Fruit fly (Drosophila melanogaster): ENCODE data around the gene brk.
A peak's percentile ranks its signal among the peaks of the same experiment; 100 is the strongest.

Gene brk

dm6 chrX:7333298-7333743, 25.6 kb downstream of the brk start:
- TF ChIP-seq net (GFP tag; optimal IDR thresholded peaks at IDR 0.05), result no peak
- TF ChIP-seq fkh (GFP tag; optimal IDR thresholded peaks at IDR 0.05), result peak; percentile 90
- no peak for TF ChIP-seq CG10631 (GFP tag; optimal IDR thresholded peaks at IDR 0.05)
- no peak for TF ChIP-seq Eip78C (GFP tag)
- no peak for TF ChIP-seq vri (GFP tag; optimal IDR thresholded peaks at IDR 0.05)
- TF ChIP-seq Hr39 (GFP tag; optimal IDR thresholded peaks at IDR 0.05), result no peak
- TF ChIP-seq Eip93F (GFP tag; optimal IDR thresholded peaks at IDR 0.05), result no peak
- TF ChIP-seq dsx (GFP tag; optimal IDR thresholded peaks at IDR 0.05; ENCODE audit: poor library complexity, severe bottlenecking), result no peak
- no peak for TF ChIP-seq CG6163 (GFP tag; IDR thresholded peaks at IDR 0.05)
- TF ChIP-seq svp (GFP tag), result peak; percentile 21
- TF ChIP-seq CG8319 (GFP tag; optimal IDR thresholded peaks at IDR 0.05), result no peak

dm6 chrX:7333858-7334800, 26.4 kb downstream of the brk start:
- TF ChIP-seq acj6 (GFP tag; optimal IDR thresholded peaks at IDR 0.05), result peak; percentile 83
- peak; percentile 76 for TF ChIP-seq Smox (GFP tag; optimal IDR thresholded peaks at IDR 0.05)
- peak; percentile 60 to 86 for TF ChIP-seq ss (GFP tag; optimal IDR thresholded peaks at IDR 0.05)
- TF ChIP-seq Gug (GFP tag; IDR thresholded peaks at IDR 0.05), result peak; percentile 34; the same call in 1 of the 2 replicates
- TF ChIP-seq Eip78C (GFP tag), result peak; percentile 97
- peak; percentile 74 for TF ChIP-seq OdsH (GFP tag; optimal IDR thresholded peaks at IDR 0.05)
- TF ChIP-seq Met (GFP tag; optimal IDR thresholded peaks at IDR 0.05), result peak; percentile 77
- TF ChIP-seq Eip75B (GFP tag; optimal IDR thresholded peaks at IDR 0.05), result peak; percentile 84
- TF ChIP-seq CG4318 (GFP tag; optimal IDR thresholded peaks at IDR 0.05), result peak; percentile 24
- TF ChIP-seq dac (GFP tag; optimal IDR thresholded peaks at IDR 0.05), result no peak
- TF ChIP-seq dsx (GFP tag; optimal IDR thresholded peaks at IDR 0.05; ENCODE audit: poor library complexity, severe bottlenecking), result no peak
- peak; percentile 74 for TF ChIP-seq spab (GFP tag; optimal IDR thresholded peaks at IDR 0.05)
- TF ChIP-seq Ets96B (tag; optimal IDR thresholded peaks at IDR 0.05), result peak; percentile 68
- TF ChIP-seq CG3032 (tag; optimal IDR thresholded peaks at IDR 0.05), result peak; percentile 74
- TF ChIP-seq CG8632 (GFP tag; optimal IDR thresholded peaks at IDR 0.05), result peak; percentile 75
- TF ChIP-seq Ets21C (GFP tag; optimal IDR thresholded peaks at IDR 0.05), result peak; percentile 50
- TF ChIP-seq Eip93F (GFP tag; optimal IDR thresholded peaks at IDR 0.05), result no peak
- TF ChIP-seq CG34406 (GFP tag; optimal IDR thresholded peaks at IDR 0.05), result peak; percentile 71
- peak; percentile 72 for TF ChIP-seq CG9139 (GFP tag; optimal IDR thresholded peaks at IDR 0.05)
- no peak for TF ChIP-seq fkh (GFP tag; optimal IDR thresholded peaks at IDR 0.05)
- no peak for TF ChIP-seq CG6854 (GFP tag; optimal IDR thresholded peaks at IDR 0.05)
- peak; percentile 52 for TF ChIP-seq CG16779 (tag; optimal IDR thresholded peaks at IDR 0.05)
- TF ChIP-seq Hr39 (GFP tag; optimal IDR thresholded peaks at IDR 0.05), result peak; percentile 70
- TF ChIP-seq CG6808 (GFP tag; optimal IDR thresholded peaks at IDR 0.05), result peak; percentile 84
- TF ChIP-seq fd85E (GFP tag; optimal IDR thresholded peaks at IDR 0.05), result peak; percentile 38
- peak; percentile 47 for TF ChIP-seq Lpt (GFP tag; optimal IDR thresholded peaks at IDR 0.05)
- TF ChIP-seq CG1621 (tag; optimal IDR thresholded peaks at IDR 0.05), result peak; percentile 62
- peak; percentile 69 for TF ChIP-seq lz (GFP tag; optimal IDR thresholded peaks at IDR 0.05)
- peak; percentile 75 for TF ChIP-seq CG6792 (GFP tag; optimal IDR thresholded peaks at IDR 0.05)
- peak; percentile 73 for TF ChIP-seq CG32006 (GFP tag; optimal IDR thresholded peaks at IDR 0.05)
- TF ChIP-seq Sox15 (GFP tag; optimal IDR thresholded peaks at IDR 0.05), result peak; percentile 64
- peak; percentile 81 for TF ChIP-seq CG3919 (GFP tag; optimal IDR thresholded peaks at IDR 0.05)
- peak; percentile 65 for TF ChIP-seq CG11762 (GFP tag; optimal IDR thresholded peaks at IDR 0.05; ENCODE audit: insufficient read depth)
- TF ChIP-seq CG6163 (GFP tag; IDR thresholded peaks at IDR 0.05), result peak; percentile 60
- TF ChIP-seq eg (GFP tag; IDR thresholded peaks at IDR 0.05), result peak; percentile 48; the same call in 1 of the 3 replicates
- TF ChIP-seq topi (GFP tag; optimal IDR thresholded peaks at IDR 0.05), result peak; percentile 81
- peak; percentile 58 for TF ChIP-seq CG8119 (GFP tag; IDR thresholded peaks at IDR 0.05)
- peak; percentile 27; the same call in 1 of the 2 replicates for TF ChIP-seq CG11294 (GFP tag; IDR thresholded peaks at IDR 0.05)
- TF ChIP-seq Sox14 (GFP tag; optimal IDR thresholded peaks at IDR 0.05), result peak; percentile 73
- TF ChIP-seq CG15336 (GFP tag; IDR thresholded peaks at IDR 0.05), result peak; percentile 53; the same call in 1 of the 2 replicates
- peak; percentile 77 for TF ChIP-seq esn (GFP tag; optimal IDR thresholded peaks at IDR 0.05)
- peak; percentile 83 for TF ChIP-seq CG10631 (GFP tag; optimal IDR thresholded peaks at IDR 0.05)

All from whole organism, prepupa.